Worm (Caenorhabditis elegans) whole organism, L4 larva: Measurements from ENCODE around the gene col-156.

Experiments
- D1046.2 ChIP-seq: fragments of 200-800 bp; sonication (Bioruptor generic); IDR thresholded peaks from 2 replicates; pipeline ENCODE4 v1.3.6; 2022; ENCODE audit warnings: missing genetic modification characterization, missing compliant biosample characterization
- F44E2.7 ChIP-seq: fragments of 200-800 bp; sonication (Bioruptor generic); IDR thresholded peaks from 2 replicates; pipeline ENCODE4 v2.1.2; 2022; ENCODE audit warnings: missing genetic modification characterization, missing compliant biosample characterization
- T20F7.1 ChIP-seq: fragments of 200-800 bp; sonication (Bioruptor generic); optimal IDR thresholded peaks from 2 replicates; lab custom pipeline; 2018; ENCODE audit warnings: mild to moderate bottlenecking, missing genetic modification characterization, missing compliant biosample characterization
- ceh-44 ChIP-seq: fragments of 200-800 bp; sonication (Bioruptor generic); IDR thresholded peaks from 2 replicates; pipeline ENCODE4 v1.3.6; 2022; ENCODE audit warnings: missing genetic modification reagents, missing genetic modification characterization, missing compliant biosample characterization
- daf-16 ChIP-seq, 3 experiments: sonication (generic microtip); optimal IDR thresholded peaks; 2 replicates each; lab custom pipeline; 2016 to 2017; ENCODE audit warnings: missing genetic modification characterization in 3 of 3, missing genetic modification reagents in 3 of 3, mild to moderate bottlenecking in 2 of 3, missing compliant biosample characterization in 2 of 3, missing biosample characterization in 1 of 3, moderate library complexity in 1 of 3
- dmd-6 ChIP-seq: fragments of 200-800 bp; sonication (Bioruptor generic); IDR thresholded peaks from 2 replicates; pipeline ENCODE4 v1.3.6; 2022; ENCODE audit warnings: missing genetic modification reagents, missing genetic modification characterization, missing compliant biosample characterization
- dpl-1 ChIP-seq: fragments of 150-350 bp; optimal IDR thresholded peaks from 2 replicates; lab custom pipeline; 2014; ENCODE audit warnings: missing biosample characterization, missing genetic modification reagents, missing genetic modification characterization
- dve-1 ChIP-seq: sonication (generic microtip); optimal IDR thresholded peaks from 2 replicates; lab custom pipeline; 2017; ENCODE audit warnings: antibody characterized with exemption, mild to moderate bottlenecking, missing genetic modification characterization, missing compliant biosample characterization; ENCODE audit not compliant: insufficient read depth
- fkh-10 ChIP-seq: fragments of 150-350 bp; optimal IDR thresholded peaks from 2 replicates; lab custom pipeline; 2014; ENCODE audit warnings: missing biosample characterization, missing genetic modification reagents, missing genetic modification characterization
- gei-8 ChIP-seq: fragments of 200-800 bp; sonication (Bioruptor generic); optimal IDR thresholded peaks from 2 replicates; lab custom pipeline; 2018; ENCODE audit warnings: mild to moderate bottlenecking, missing genetic modification characterization, missing compliant biosample characterization
- hlh-11 ChIP-seq: fragments of 200-800 bp; sonication (Bioruptor generic); optimal IDR thresholded peaks from 2 replicates; lab custom pipeline; 2018; ENCODE audit warnings: mild to moderate bottlenecking, missing genetic modification characterization, missing compliant biosample characterization
- hlh-30 ChIP-seq: sonication (generic microtip); optimal IDR thresholded peaks from 2 replicates; lab custom pipeline; 2017; ENCODE audit warnings: antibody characterized with exemption, mild to moderate bottlenecking, missing genetic modification characterization, missing compliant biosample characterization; ENCODE audit not compliant: insufficient read depth
- lim-7 ChIP-seq: fragments of 200-800 bp; sonication (Bioruptor generic); IDR thresholded peaks from 2 replicates; pipeline ENCODE4 v1.3.6; 2022; ENCODE audit warnings: missing genetic modification characterization, missing compliant biosample characterization
- lin-39 ChIP-seq: fragments of 150-350 bp; optimal IDR thresholded peaks from 2 replicates; lab custom pipeline; 2014; ENCODE audit warnings: missing biosample characterization, missing genetic modification reagents, missing genetic modification characterization
- madf-5 ChIP-seq, 2 experiments: fragments of 200-800 bp; sonication (Bioruptor generic); IDR thresholded peaks; 2 replicates each; pipeline ENCODE4 v1.3.6; 2022; ENCODE audit warnings: missing compliant biosample characterization in 2 of 2, missing genetic modification characterization in 2 of 2
- madf-9 ChIP-seq: fragments of 200-800 bp; sonication (Bioruptor generic); conservative IDR thresholded peaks from 2 replicates; pipeline ENCODE4 v1.3.6; 2022; ENCODE audit warnings: missing genetic modification reagents, missing genetic modification characterization, missing compliant biosample characterization
- mdl-1 ChIP-seq, 2 experiments: fragments of 150-350 bp in 1 of 2; sonication (generic microtip) in 1 of 2; optimal IDR thresholded peaks; 2 replicates each; lab custom pipeline; 2014 to 2017; ENCODE audit warnings: missing biosample characterization in 2 of 2, missing genetic modification characterization in 2 of 2
- mdt-29 ChIP-seq: fragments of 200-800 bp; sonication (Bioruptor generic); IDR thresholded peaks from 2 replicates; pipeline ENCODE4 v1.3.6; 2022; ENCODE audit warnings: missing genetic modification reagents, missing genetic modification characterization, missing compliant biosample characterization
- mxl-3 ChIP-seq: fragments of 200-800 bp; sonication (Bioruptor generic); optimal IDR thresholded peaks from 2 replicates; lab custom pipeline; 2018; ENCODE audit warnings: mild to moderate bottlenecking, missing genetic modification characterization, missing compliant biosample characterization
- nhr-11 ChIP-seq: fragments of 150-350 bp; optimal IDR thresholded peaks from 2 replicates; lab custom pipeline; 2014; ENCODE audit warnings: missing biosample characterization, missing genetic modification characterization
- nhr-111 ChIP-seq: fragments of 200-800 bp; sonication (Bioruptor generic); optimal IDR thresholded peaks from 2 replicates; lab custom pipeline; 2018; ENCODE audit warnings: mild to moderate bottlenecking, missing genetic modification characterization, missing compliant biosample characterization
- nhr-28 ChIP-seq: fragments of 150-350 bp; optimal IDR thresholded peaks from 2 replicates; lab custom pipeline; 2014; ENCODE audit warnings: missing biosample characterization, missing genetic modification characterization
- nhr-41 ChIP-seq: fragments of 200-800 bp; sonication (Bioruptor generic); IDR thresholded peaks from 2 replicates; pipeline ENCODE4 v1.3.6; 2022; ENCODE audit warnings: missing genetic modification reagents, missing genetic modification characterization, missing compliant biosample characterization
- nhr-48 ChIP-seq: sonication (generic microtip); optimal IDR thresholded peaks from 2 replicates; lab custom pipeline; 2016; ENCODE audit warnings: mild to moderate bottlenecking, missing genetic modification characterization, missing compliant biosample characterization
- php-3 ChIP-seq: fragments of 200-800 bp; sonication (Bioruptor generic); IDR thresholded peaks from 2 replicates; pipeline ENCODE4 v1.3.6; 2022; ENCODE audit warnings: missing genetic modification reagents, missing genetic modification characterization, missing compliant biosample characterization
- pqm-1 ChIP-seq: sonication (generic microtip); optimal IDR thresholded peaks from 2 replicates; lab custom pipeline; 2017; ENCODE audit warnings: missing biosample characterization, missing genetic modification characterization
- set-16 ChIP-seq: fragments of 200-800 bp; sonication (Bioruptor generic); IDR thresholded peaks from 2 replicates; pipeline ENCODE4 v1.3.6; 2022; ENCODE audit warnings: missing genetic modification reagents, missing genetic modification characterization, missing compliant biosample characterization
- spr-3 ChIP-seq: fragments of 200-800 bp; sonication (Bioruptor generic); optimal IDR thresholded peaks from 2 replicates; lab custom pipeline; 2018; ENCODE audit warnings: mild to moderate bottlenecking, missing genetic modification characterization, missing compliant biosample characterization
- tra-1 ChIP-seq: fragments of 200-800 bp; sonication (Bioruptor generic); IDR thresholded peaks from 2 replicates; pipeline ENCODE4 v1.3.6; 2022; ENCODE audit warnings: missing genetic modification reagents, missing genetic modification characterization, missing compliant biosample characterization
- zip-2 ChIP-seq: fragments of 150-350 bp; optimal IDR thresholded peaks from 2 replicates; lab custom pipeline; 2014; ENCODE audit warnings: missing biosample characterization, missing genetic modification characterization

The col-156 gene

ce11 chrV:11470210-11470713 is 20.1 kb upstream of the col-156 start, which contains the start of gene aat-6:
TSS of gene aat-6 (minus strand) at chrV:11470663.
- TF ChIP-seq hlh-11 (tag; lab: Kevin White, UChicago) = peak; percentile 84
- TF ChIP-seq dmd-6 = peak; percentile 94
- peak; percentile 71 for TF ChIP-seq dve-1 (tag; lab: Kevin White, UChicago)
- no peak for TF ChIP-seq hlh-30 (tag; lab: Kevin White, UChicago)
- peak; percentile 98 for TF ChIP-seq php-3 (GFP tag; lab: Robert Waterston, UW)
- no peak for TF ChIP-seq ceh-44 (GFP tag; lab: Robert Waterston, UW)
- TF ChIP-seq nhr-41 = 0 out of 2 replicates have a peak, but pooled peaks have one; percentile 32
- TF ChIP-seq pqm-1 (tag; lab: Kevin White, UChicago) = peak; percentile 86
- peak; percentile 82; the same call in 1 of the 2 replicates for TF ChIP-seq tra-1
- peak; percentile 75 for TF ChIP-seq nhr-28
- peak in 1 of 2 experiments; percentile 45 for TF ChIP-seq mdl-1 (tag; optimal IDR thresholded peaks at IDR 0.05; lab: Kevin White, UChicago)
- peak; percentile 28 for TF ChIP-seq nhr-48 (tag; lab: Kevin White, UChicago)
- no peak for TF ChIP-seq zip-2 (tag; lab: Kevin White, UChicago)
- no peak for TF ChIP-seq daf-16 (GFP tag; optimal IDR thresholded peaks at IDR 0.05; lab: Kevin White, UChicago)
- TF ChIP-seq daf-16 (tag; optimal IDR thresholded peaks at IDR 0.05; lab: Kevin White, UChicago) = peak; percentile 70
- TF ChIP-seq mxl-3 (GFP tag; lab: Kevin White, UChicago) = peak; percentile 72

- no peak for TF ChIP-seq madf-5 (GFP tag; IDR thresholded peaks at IDR 0.05; lab: Robert Waterston, UW)
- no peak for TF ChIP-seq fkh-10 (GFP tag; lab: Kevin White, UChicago)
- no peak for TF ChIP-seq madf-9
- no peak for TF ChIP-seq dpl-1 (GFP tag; lab: Kevin White, UChicago)
- TF ChIP-seq T20F7.1 (GFP tag; lab: Kevin White, UChicago) = no peak
- TF ChIP-seq lin-39 = no peak
- TF ChIP-seq, all 104 proteins: peak for 0
Measured at ce11 chrV:11462963-11463453, 12.9 kb upstream of the col-156 start, which contains the start of gene zipt-16. TSS of gene zipt-16 (plus strand) at chrV:11463013.

- TF ChIP-seq nhr-11 = no peak
- no peak for TF ChIP-seq set-16 (GFP tag; lab: Robert Waterston, UW)
- TF ChIP-seq spr-3 (GFP tag; lab: Kevin White, UChicago) = no peak
- TF ChIP-seq madf-9 = no peak
- no peak for TF ChIP-seq lim-7 (GFP tag; lab: Robert Waterston, UW)
- no peak for TF ChIP-seq dve-1 (tag; lab: Kevin White, UChicago)
Measured at ce11 chrV:11459255-11459654, 9.1 kb upstream of the col-156 start, which contains the start of gene T11F9.1. TSS of gene T11F9.1 (plus strand) at chrV:11459555.

- TF ChIP-seq fkh-10 (GFP tag; lab: Kevin White, UChicago) (no peak), nhr-111 (GFP tag; lab: Kevin White, UChicago) (no peak)
- TF ChIP-seq, all 104 proteins: peak for 0
Measured at ce11 chrV:11454917-11455316, 4.8 kb upstream of the col-156 start.

- TF ChIP-seq F44E2.7 (GFP tag; lab: Robert Waterston, UW) (0 out of 2 replicates have a peak, but pooled peaks have one; percentile 18), set-16 (GFP tag; lab: Robert Waterston, UW) (peak; percentile 93), D1046.2 (no peak)
Measured at ce11 chrV:11449404-11449803, 753 bp downstream of the col-156 start.

ce11 chrV:11446297-11446696 is 3.9 kb downstream of the col-156 start, which contains the start of gene mig-17:
TSS of gene mig-17 (plus strand) at chrV:11446685.
- TF ChIP-seq gei-8 (no peak), mdt-29 (GFP tag; lab: Robert Waterston, UW) (no peak)
